Worm (Caenorhabditis elegans): ENCODE measurements around the gene E02C12.19.

E02C12.19 gene

ce11 chrV:9376417-9376816 lies at the start of gene E02C12.19:
TSS of gene E02C12.19 (minus strand) at chrV:9376517.
- TF ChIP-seq lin-15B (tag; optimal IDR thresholded peaks at IDR 0.05) (no peak), unc-62 (GFP tag; optimal IDR thresholded peaks at IDR 0.05) (no peak), nhr-12 (tag; optimal IDR thresholded peaks at IDR 0.05) (no peak), fkh-10 (GFP tag; optimal IDR thresholded peaks at IDR 0.05) (no peak), lin-39 (tag; optimal IDR thresholded peaks at IDR 0.05) (no peak), mml-1 (tag; optimal IDR thresholded peaks at IDR 0.05) (no peak), mdl-1 (tag; optimal IDR thresholded peaks at IDR 0.05) (no peak), nhr-77 (tag; optimal IDR thresholded peaks at IDR 0.05) (no peak), nhr-28 (tag; optimal IDR thresholded peaks at IDR 0.05) (no peak)

DNA sequence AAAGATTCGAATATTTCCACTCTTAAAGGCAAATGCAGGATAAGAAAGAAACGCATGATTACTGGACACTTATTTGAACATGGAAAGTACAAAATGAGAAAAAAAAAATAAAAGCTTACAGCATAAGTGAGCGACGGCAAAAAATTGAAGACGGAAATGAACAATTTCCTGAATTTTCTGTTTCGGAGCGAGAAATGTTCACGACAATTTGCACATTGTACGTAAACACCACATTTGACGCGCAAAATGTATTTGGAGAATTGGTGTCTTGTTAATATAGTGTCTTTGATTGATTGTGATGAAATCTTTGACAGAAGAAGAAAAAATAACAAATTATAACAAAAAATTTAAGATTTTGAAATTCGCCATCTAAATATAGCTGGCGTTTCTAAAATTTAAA lies 49.3 kb upstream of the E02C12.19 start, which contains the start of gene F36D4.5:
F36D4.5 (minus strand) TSS at position 225 of the 400 bp plus-strand sequence.
- TF ChIP-seq lin-15B (tag; optimal IDR thresholded peaks at IDR 0.05) (peak; percentile 22), hmg-11 (tag; optimal IDR thresholded peaks at IDR 0.05) (peak; percentile 16), pha-4 (tag; optimal IDR thresholded peaks at IDR 0.05) (peak; percentile 55), nfya-1 (tag; optimal IDR thresholded peaks at IDR 0.05; ENCODE audit: insufficient read depth) (peak; percentile 38), snpc-4 (tag; optimal IDR thresholded peaks at IDR 0.05) (peak; percentile 14), ceh-82 (tag; optimal IDR thresholded peaks at IDR 0.05) (no peak), zag-1 (tag; optimal IDR thresholded peaks at IDR 0.05) (no peak), aly-2 (tag; optimal IDR thresholded peaks at IDR 0.05) (no peak), nhr-43 (tag; optimal IDR thresholded peaks at IDR 0.05; ENCODE audit: poor library complexity, severe bottlenecking) (no peak)

DNA sequence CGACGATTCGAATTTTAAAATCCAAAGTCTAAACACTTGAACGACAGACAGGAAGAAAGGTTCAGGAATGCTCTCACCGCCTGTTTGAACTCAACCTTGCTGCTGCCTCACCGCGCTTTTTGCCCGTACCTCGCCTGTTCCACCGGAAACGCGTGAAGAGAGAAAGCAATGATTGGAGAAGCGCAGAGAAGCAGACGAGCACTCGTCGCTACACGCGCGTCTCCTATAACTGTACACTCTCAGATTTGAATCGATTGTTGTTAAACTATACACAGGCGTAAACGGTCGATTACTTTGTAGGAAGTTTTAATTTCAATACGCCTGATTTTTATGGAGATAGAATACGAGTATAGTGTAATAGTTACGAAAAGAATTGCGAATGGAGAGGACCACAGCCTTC lies 48.2 kb upstream of the E02C12.19 start:
- TF ChIP-seq pqm-1 (tag; optimal IDR thresholded peaks at IDR 0.05): peak; percentile 17
- peak; percentile 45 for TF ChIP-seq pha-4 (tag; optimal IDR thresholded peaks at IDR 0.05)
- no peak for TF ChIP-seq nhr-67 (tag; optimal IDR thresholded peaks at IDR 0.05)
- peak; percentile 39 for TF ChIP-seq nfya-1 (tag; optimal IDR thresholded peaks at IDR 0.05; ENCODE audit: insufficient read depth)
- TF ChIP-seq nhr-25 (tag; optimal IDR thresholded peaks at IDR 0.05): peak; percentile 50
- TF ChIP-seq elt-2 (tag; optimal IDR thresholded peaks at IDR 0.05): peak; percentile 57
- TF ChIP-seq ceh-28 (tag; optimal IDR thresholded peaks at IDR 0.05): peak; percentile 72
- TF ChIP-seq fkh-10 (GFP tag; optimal IDR thresholded peaks at IDR 0.05): no peak

DNA sequence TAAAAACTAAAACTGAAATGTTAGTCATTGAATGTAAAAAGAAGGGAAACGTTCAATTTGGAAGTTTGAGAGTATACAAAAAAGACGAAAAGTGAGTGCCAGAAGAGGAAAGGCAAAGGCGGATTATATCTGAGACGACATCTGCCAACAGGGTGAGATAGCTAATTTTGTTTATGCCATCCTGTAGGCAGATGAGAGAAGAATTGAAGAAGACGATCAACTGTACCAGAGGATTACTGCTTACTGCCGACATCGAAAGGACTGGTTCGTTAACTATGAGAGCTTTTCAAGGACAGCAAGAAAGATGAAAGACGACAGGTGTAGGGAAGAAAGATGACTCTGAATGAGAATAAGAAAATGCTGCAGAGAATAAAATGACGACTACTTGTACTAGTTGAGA lies 47.2 kb upstream of the E02C12.19 start:
- TF ChIP-seq unc-39 (tag; optimal IDR thresholded peaks at IDR 0.05) (no peak), nhr-25 (tag; optimal IDR thresholded peaks at IDR 0.05) (peak; percentile 24), fos-1 (tag; optimal IDR thresholded peaks at IDR 0.05) (no peak), nhr-11 (tag; optimal IDR thresholded peaks at IDR 0.05) (no peak), ZK546.5 (tag; optimal IDR thresholded peaks at IDR 0.05) (no peak), ceh-82 (tag; optimal IDR thresholded peaks at IDR 0.05) (no peak)

- TF ChIP-seq hmg-11 (tag; optimal IDR thresholded peaks at IDR 0.05) (peak; percentile 54), fkh-10 (GFP tag; optimal IDR thresholded peaks at IDR 0.05) (no peak), nhr-25 (tag; optimal IDR thresholded peaks at IDR 0.05) (peak; percentile 40), pha-4 (tag; optimal IDR thresholded peaks at IDR 0.05) (peak; percentile 30), nfya-1 (tag; optimal IDR thresholded peaks at IDR 0.05; ENCODE audit: insufficient read depth) (peak; percentile 15), nhr-12 (tag; optimal IDR thresholded peaks at IDR 0.05) (no peak), nhr-77 (tag; optimal IDR thresholded peaks at IDR 0.05) (no peak), snpc-4 (tag; optimal IDR thresholded peaks at IDR 0.05) (no peak)
Observed at ce11 chrV:9422745-9423144, 46.4 kb upstream of the E02C12.19 start.

- TF ChIP-seq nhr-67 (tag; optimal IDR thresholded peaks at IDR 0.05) (no peak), tbx-2 (tag; optimal IDR thresholded peaks at IDR 0.05) (no peak)
Observed at ce11 chrV:9416624-9417023, 40.3 kb upstream of the E02C12.19 start, which contains the start of gene F36D4.1. TSS of gene F36D4.1 (plus strand) at chrV:9416924.

DNA sequence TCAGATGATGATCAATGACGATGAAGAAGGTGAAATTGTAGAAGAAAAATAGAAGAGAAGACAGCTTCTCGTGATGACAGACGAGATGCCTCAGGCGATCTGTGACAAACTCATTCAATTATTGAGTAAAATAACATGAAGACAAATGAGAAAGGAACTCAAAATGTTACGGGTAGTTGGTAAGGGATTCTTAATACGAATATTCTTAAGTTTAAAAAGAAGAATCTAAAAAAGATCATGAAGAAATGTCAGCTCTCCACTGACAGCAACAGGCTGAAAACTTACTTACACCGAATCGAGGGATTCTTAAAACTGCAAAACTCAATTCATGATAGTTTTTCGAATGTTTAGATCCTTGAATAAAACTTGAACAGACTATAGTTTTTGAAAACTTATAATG lies 38.2 kb upstream of the E02C12.19 start, which contains the start of gene F36D4.4:
F36D4.4 (minus strand) TSS at position 101 of the 400 bp plus-strand sequence.
- TF ChIP-seq pqm-1 (tag; optimal IDR thresholded peaks at IDR 0.05) (no peak), zag-1 (tag; optimal IDR thresholded peaks at IDR 0.05) (no peak), nhr-67 (tag; optimal IDR thresholded peaks at IDR 0.05) (no peak), ZK546.5 (tag; optimal IDR thresholded peaks at IDR 0.05) (no peak)

Measured in whole organism, L3 larva.